Worm (Caenorhabditis elegans): Measurements from ENCODE around the gene T22G5.1.

Gene T22G5.1

DNA sequence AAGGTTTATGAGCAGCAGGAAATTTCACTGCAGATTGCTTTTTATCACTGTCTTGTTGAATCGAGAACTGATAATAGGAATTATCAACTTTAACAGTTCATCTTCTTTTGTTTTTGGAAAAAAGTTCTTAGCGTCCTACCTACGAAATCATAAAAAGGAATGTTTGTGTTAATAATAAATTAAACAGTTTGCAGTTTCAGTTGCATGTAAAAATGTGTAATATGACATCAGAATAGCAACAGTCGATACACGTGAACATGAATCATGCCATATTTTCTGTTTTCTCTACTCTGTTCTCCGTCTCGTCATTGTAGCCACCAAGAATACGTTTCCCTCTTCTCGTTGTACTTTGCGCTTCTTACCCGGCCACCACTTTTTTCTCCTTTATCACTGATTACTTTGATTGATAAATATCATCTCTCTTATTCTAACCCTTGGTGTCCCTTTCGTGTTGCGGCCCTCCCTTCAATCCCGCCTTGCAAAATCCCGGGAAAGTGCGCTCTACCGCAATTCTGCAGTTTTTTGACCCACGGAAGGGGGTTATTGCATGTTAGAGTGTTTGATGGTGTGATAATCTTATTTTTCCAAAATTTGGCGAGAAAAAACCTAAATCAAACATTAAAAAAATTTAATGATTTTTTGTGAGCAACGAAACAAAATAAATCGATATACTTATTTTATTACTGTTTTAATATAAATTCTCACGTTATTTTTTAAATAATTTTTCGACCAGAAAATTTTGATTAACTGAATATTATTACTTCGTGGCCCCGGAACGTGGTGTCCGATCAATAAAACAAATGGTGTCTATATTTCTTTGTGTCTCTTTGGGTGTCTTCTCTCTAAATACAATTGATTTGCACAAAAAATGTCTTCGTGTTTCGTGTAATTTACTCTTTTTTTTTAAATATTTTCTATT, 16.1 kb downstream of the T22G5.1 start, which contains the start of gene sptl-3 (continued):
- TF ChIP-seq mdl-1 (tag; optimal IDR thresholded peaks at IDR 0.05): peak in 1 of 2 experiments; percentile 5
- no peak for TF ChIP-seq sem-4 (tag; optimal IDR thresholded peaks at IDR 0.05)
- peak; percentile 21 for TF ChIP-seq C34F6.9 (tag; optimal IDR thresholded peaks at IDR 0.05)
- TF ChIP-seq lin-13 (GFP tag; optimal IDR thresholded peaks at IDR 0.05): no peak
- TF ChIP-seq nhr-11 (tag; optimal IDR thresholded peaks at IDR 0.05): no peak
- TF ChIP-seq nhr-12 (tag; optimal IDR thresholded peaks at IDR 0.05): no peak
- no peak for TF ChIP-seq peb-1 (tag; optimal IDR thresholded peaks at IDR 0.05)
- peak; percentile 71 for TF ChIP-seq sma-9 (GFP tag; optimal IDR thresholded peaks at IDR 0.05)
- TF ChIP-seq sma-9 (tag; optimal IDR thresholded peaks at IDR 0.05): no peak
- no peak for TF ChIP-seq nhr-237 (tag; optimal IDR thresholded peaks at IDR 0.05)
- no peak for TF ChIP-seq alr-1 (tag; optimal IDR thresholded peaks at IDR 0.05)
- TF ChIP-seq aly-2 (tag; optimal IDR thresholded peaks at IDR 0.05): no peak
- no peak for TF ChIP-seq nhr-23 (tag; optimal IDR thresholded peaks at IDR 0.05)
- peak; percentile 73 for TF ChIP-seq nhr-21 (tag; optimal IDR thresholded peaks at IDR 0.05)
- peak; percentile 58 for TF ChIP-seq sma-3 (GFP tag; optimal IDR thresholded peaks at IDR 0.05)
- peak; percentile 53 for TF ChIP-seq nhr-25 (tag; optimal IDR thresholded peaks at IDR 0.05)
- TF ChIP-seq Y55F3AM.14 (GFP tag; optimal IDR thresholded peaks at IDR 0.05): no peak
- peak; percentile 49 for TF ChIP-seq F13H6.1 (tag; optimal IDR thresholded peaks at IDR 0.05)
- no peak for TF ChIP-seq ZK546.5 (tag; optimal IDR thresholded peaks at IDR 0.05)
- TF ChIP-seq nhr-129 (tag; optimal IDR thresholded peaks at IDR 0.05): peak; percentile 53
- no peak for TF ChIP-seq dmd-4 (tag; optimal IDR thresholded peaks at IDR 0.05)
- no peak for TF ChIP-seq ztf-11 (tag; optimal IDR thresholded peaks at IDR 0.05)

DNA sequence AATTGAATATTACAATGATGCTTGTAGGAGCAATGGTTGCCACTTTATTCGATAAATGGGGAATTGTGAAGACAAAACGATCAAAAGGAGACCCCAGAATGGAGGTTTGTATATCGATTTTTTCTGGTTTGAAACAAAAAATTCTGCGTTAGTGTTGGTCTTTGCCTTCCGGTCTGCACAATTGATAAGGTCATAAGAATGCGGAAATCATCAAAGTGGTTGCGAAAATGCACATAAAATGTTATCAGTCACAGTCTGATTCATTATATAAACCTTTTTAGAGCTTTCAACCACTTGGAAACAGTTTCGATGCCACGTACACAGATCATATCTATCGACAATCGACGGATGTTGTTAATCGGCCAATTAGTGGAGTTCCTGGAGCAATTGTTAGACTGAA, 17.0 kb downstream of the T22G5.1 start:
- TF ChIP-seq mbf-1 (tag; optimal IDR thresholded peaks at IDR 0.05) (no peak), fos-1 (tag; optimal IDR thresholded peaks at IDR 0.05) (peak; percentile 96), nhr-23 (tag; optimal IDR thresholded peaks at IDR 0.05) (no peak), sma-9 (GFP tag; optimal IDR thresholded peaks at IDR 0.05) (peak; percentile 51), sma-9 (tag; optimal IDR thresholded peaks at IDR 0.05) (no peak), lin-11 (tag; optimal IDR thresholded peaks at IDR 0.05) (no peak), unc-62 (GFP tag; optimal IDR thresholded peaks at IDR 0.05) (no peak), crh-2 (tag; optimal IDR thresholded peaks at IDR 0.05) (peak; percentile 30), egl-27 (tag; optimal IDR thresholded peaks at IDR 0.05) (no peak), gmeb-1 (tag; optimal IDR thresholded peaks at IDR 0.05) (no peak), nhr-129 (tag; optimal IDR thresholded peaks at IDR 0.05) (no peak), aly-2 (tag; optimal IDR thresholded peaks at IDR 0.05) (no peak), Y55F3AM.14 (GFP tag; optimal IDR thresholded peaks at IDR 0.05) (no peak), nhr-6 (tag; optimal IDR thresholded peaks at IDR 0.05) (no peak), nhr-11 (tag; optimal IDR thresholded peaks at IDR 0.05) (no peak), nhr-25 (tag; optimal IDR thresholded peaks at IDR 0.05) (no peak), skn-1 (tag; optimal IDR thresholded peaks at IDR 0.05) (no peak), blmp-1 (tag; optimal IDR thresholded peaks at IDR 0.05; ENCODE audit: insufficient read depth) (no peak), zag-1 (tag; optimal IDR thresholded peaks at IDR 0.05) (no peak), ztf-1 (GFP tag; conservative IDR thresholded peaks at IDR 0.05) (no peak)

DNA sequence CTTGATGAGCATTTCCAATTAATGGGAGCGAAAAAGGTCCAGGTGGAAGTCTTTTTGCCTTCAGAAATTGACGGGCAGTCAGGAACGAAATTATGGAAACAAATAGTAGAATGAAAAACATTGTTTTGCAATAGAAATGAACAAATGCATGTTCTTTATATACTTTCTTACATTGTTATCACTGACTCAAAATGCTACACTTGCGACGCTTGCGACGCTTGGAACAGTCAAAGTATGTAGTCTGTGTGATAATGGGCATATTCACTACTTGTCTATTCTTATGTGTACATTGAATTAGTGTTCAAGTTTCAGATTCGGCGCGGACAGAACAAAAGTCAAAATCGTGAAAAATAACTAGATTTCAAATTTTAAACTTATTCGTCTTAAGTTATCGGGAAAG, 21.7 kb downstream of the T22G5.1 start, which contains the start of gene cyp-35C1:
TSS of gene cyp-35C1 (minus strand) at position 132 of the 400 bp plus-strand sequence.
- TF ChIP-seq mbf-1 (tag; optimal IDR thresholded peaks at IDR 0.05) (no peak), ztf-1 (GFP tag; conservative IDR thresholded peaks at IDR 0.05) (no peak), unc-55 (GFP tag; optimal IDR thresholded peaks at IDR 0.05) (no peak), ceh-16 (tag; optimal IDR thresholded peaks at IDR 0.05) (no peak), fos-1 (tag; optimal IDR thresholded peaks at IDR 0.05) (peak; percentile 5), lsy-2 (tag; optimal IDR thresholded peaks at IDR 0.05) (no peak), mab-5 (tag; optimal IDR thresholded peaks at IDR 0.05) (no peak), lin-11 (tag; optimal IDR thresholded peaks at IDR 0.05) (no peak), ceh-82 (tag; optimal IDR thresholded peaks at IDR 0.05) (no peak), sma-9 (GFP tag; optimal IDR thresholded peaks at IDR 0.05) (peak; percentile 34), sma-9 (tag; optimal IDR thresholded peaks at IDR 0.05) (no peak)
